Worm (Caenorhabditis elegans): ENCODE measurements around the gene M03D4.3.

DNA sequence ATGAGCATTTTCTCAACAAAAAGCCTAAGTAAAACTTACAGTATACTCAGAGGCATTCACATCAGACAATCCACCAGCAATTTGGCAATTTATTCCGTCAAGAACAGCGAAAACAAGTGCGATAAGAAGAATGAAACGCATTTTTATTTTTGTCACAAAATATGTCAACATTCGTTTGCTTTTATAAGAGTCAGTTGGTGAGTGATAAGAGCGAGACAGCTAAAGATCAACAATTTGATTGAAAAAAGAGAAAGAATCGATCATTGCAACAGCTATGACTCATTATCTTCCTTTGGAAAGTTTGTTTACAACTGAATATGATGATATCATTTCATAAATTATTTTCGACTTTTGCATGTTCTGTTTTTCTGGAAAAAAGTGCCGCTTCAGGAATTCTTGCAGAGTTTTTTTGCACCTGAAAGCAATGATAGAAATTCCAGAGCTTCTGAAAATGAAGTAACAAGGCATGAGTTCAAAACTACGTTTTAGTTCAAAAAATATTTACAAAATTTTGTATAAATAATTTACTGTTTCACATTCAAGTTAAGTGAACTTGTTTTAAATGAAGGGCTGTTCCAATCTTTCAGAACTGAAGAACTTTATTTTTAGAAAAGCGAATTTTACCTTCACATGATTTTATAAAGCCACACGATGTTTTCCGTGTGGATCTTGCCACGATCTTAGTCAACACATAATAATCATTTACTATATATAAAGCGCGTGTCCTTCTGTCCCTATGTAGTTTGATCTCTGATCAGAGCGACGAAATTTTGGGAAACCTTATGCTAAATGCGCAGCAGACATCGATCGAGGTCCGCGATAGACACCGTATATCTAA, 18.5 kb downstream of the M03D4.3 start, which contains the start of gene cpi-1:
- TF ChIP-seq nhr-77 (tag; optimal IDR thresholded peaks at IDR 0.05) (no peak), zag-1 (tag; optimal IDR thresholded peaks at IDR 0.05) (no peak), lin-35 (GFP tag; optimal IDR thresholded peaks at IDR 0.05) (no peak), nhr-90 (tag; optimal IDR thresholded peaks at IDR 0.05; ENCODE audit: poor library complexity) (no peak), ama-1 (optimal IDR thresholded peaks at IDR 0.05) (no peak), dsc-1 (tag; optimal IDR thresholded peaks at IDR 0.05) (no peak)
